Worm (Caenorhabditis elegans) whole organism, late embryonic: ENCODE results near the gene F32H5.1.

ENCODE experiments used
- C08G9.2 ChIP-seq: sonication (generic microtip); optimal IDR thresholded peaks from 2 replicates; lab custom pipeline; 2016; ENCODE audit warnings: mild to moderate bottlenecking, missing genetic modification characterization, moderate library complexity, missing compliant biosample characterization
- ceh-18 ChIP-seq: sonication (generic microtip); optimal IDR thresholded peaks from 2 replicates; lab custom pipeline; 2016; ENCODE audit warnings: missing genetic modification characterization, missing compliant biosample characterization
- elt-2 ChIP-seq: sonication (generic microtip); optimal IDR thresholded peaks from 2 replicates; lab custom pipeline; 2016; ENCODE audit warnings: missing genetic modification reagents, missing genetic modification characterization, missing compliant biosample characterization
- hlh-15 ChIP-seq: sonication (generic microtip); optimal IDR thresholded peaks from 2 replicates; lab custom pipeline; 2016; ENCODE audit warnings: missing genetic modification characterization, missing compliant biosample characterization
- nfya-1 ChIP-seq: sonication (generic microtip); optimal IDR thresholded peaks from 2 replicates; lab custom pipeline; 2017; ENCODE audit warnings: missing genetic modification characterization, mild to moderate bottlenecking, missing compliant biosample characterization, antibody characterized with exemption, moderate library complexity
- nhr-11 ChIP-seq: fragments of 150-350 bp; optimal IDR thresholded peaks from 2 replicates; lab custom pipeline; 2014; ENCODE audit warnings: missing biosample characterization, missing genetic modification characterization
- pha-2 ChIP-seq: sonication (generic microtip); optimal IDR thresholded peaks from 2 replicates; lab custom pipeline; 2017; ENCODE audit warnings: mild to moderate bottlenecking, missing genetic modification characterization, missing compliant biosample characterization
- pha-4 ChIP-seq: fragments of 150-350 bp; optimal IDR thresholded peaks from 2 replicates; lab custom pipeline; 2018; ENCODE audit warnings: missing biosample characterization, missing genetic modification reagents, missing genetic modification characterization
- sox-4 ChIP-seq: sonication (generic microtip); optimal IDR thresholded peaks from 2 replicates; lab custom pipeline; 2017; ENCODE audit warnings: mild to moderate bottlenecking, missing genetic modification characterization, inconsistent platforms, missing compliant biosample characterization
- syd-9 ChIP-seq: sonication (generic microtip); optimal IDR thresholded peaks from 2 replicates; lab custom pipeline; 2016; ENCODE audit warnings: mild to moderate bottlenecking, missing genetic modification characterization, moderate library complexity, missing compliant biosample characterization
- ttx-3 ChIP-seq: sonication (generic microtip); optimal IDR thresholded peaks from 2 replicates; lab custom pipeline; 2016; ENCODE audit warnings: missing genetic modification reagents, missing genetic modification characterization, missing compliant biosample characterization
- unc-3 ChIP-seq, 2 experiments: fragments of 200-800 bp in 1 of 2; sonication (Bioruptor generic) in 1 of 2; sonication (generic microtip) in 1 of 2; conservative IDR thresholded peaks in 1 of 2; optimal IDR thresholded peaks in 1 of 2; 2 replicates each; pipeline versions ENCODE4 v1.3.6 to Lab custom; 2016 to 2022; ENCODE audit warnings: missing compliant biosample characterization in 2 of 2, missing genetic modification characterization in 2 of 2, missing genetic modification reagents in 1 of 2

- TF ChIP-seq ceh-18 (tag; lab: Kevin White, UChicago) (no peak), sox-4 (tag; lab: Kevin White, UChicago) (no peak), pha-2 (tag; lab: Kevin White, UChicago) (no peak), elt-2 (tag; lab: Kevin White, UChicago) (no peak), nfya-1 (no peak), nhr-11 (tag; lab: Kevin White, UChicago) (no peak), unc-3 (GFP tag; conservative IDR thresholded peaks at IDR 0.05; lab: Robert Waterston, UW) (no peak), unc-3 (tag; optimal IDR thresholded peaks at IDR 0.05; lab: Kevin White, UChicago) (no peak), ttx-3 (tag; lab: Kevin White, UChicago) (no peak), pha-4 (tag; lab: Kevin White, UChicago) (no peak), hlh-15 (no peak), C08G9.2 (tag; lab: Kevin White, UChicago) (no peak), syd-9 (tag; lab: Kevin White, UChicago) (no peak)
Measured at ce11 chrV:13339633-13340290, 18.1 kb downstream of the F32H5.1 start, which contains the start of the genes str-4 and lgc-48.
